Worm (Caenorhabditis elegans) whole organism, L1 larva: Measurements from ENCODE around the gene dss-1.

Source experiments
- C04F5.9 ChIP-seq: sonication (generic microtip); optimal IDR thresholded peaks from 2 replicates; lab custom pipeline; 2016; ENCODE audit warnings: missing genetic modification characterization, missing compliant biosample characterization
- ama-1 ChIP-seq: fragments of 150-350 bp; optimal IDR thresholded peaks from 2 replicates; lab custom pipeline; 2014
- ceh-82 ChIP-seq, 3 experiments: fragments of 150-350 bp in 1 of 3; sonication (generic microtip) in 2 of 3; optimal IDR thresholded peaks; 2 replicates each; lab custom pipeline; 2014 to 2017; ENCODE audit warnings: missing biosample characterization in 3 of 3, missing genetic modification characterization in 3 of 3
- ceh-88 ChIP-seq: fragments of 200-800 bp; sonication (Bioruptor generic); IDR thresholded peaks from 2 replicates; pipeline ENCODE4 v1.3.6; 2022; ENCODE audit warnings: missing genetic modification characterization, missing compliant biosample characterization
- lin-13 ChIP-seq: fragments of 150-350 bp; optimal IDR thresholded peaks from 2 replicates; lab custom pipeline; 2014; ENCODE audit warnings: missing biosample characterization, missing genetic modification reagents, missing genetic modification characterization
- snpc-4 ChIP-seq: fragments of 150-350 bp; optimal IDR thresholded peaks from 2 replicates; lab custom pipeline; 2014; ENCODE audit warnings: missing biosample characterization, missing genetic modification characterization
- sox-4 ChIP-seq: sonication (generic microtip); optimal IDR thresholded peaks from 2 replicates; lab custom pipeline; 2016; ENCODE audit warnings: missing genetic modification characterization, missing compliant biosample characterization
- ztf-11 ChIP-seq, 2 experiments: sonication (generic microtip); optimal IDR thresholded peaks; 2 replicates each; lab custom pipeline; 2016 to 2017; ENCODE audit warnings: missing genetic modification characterization in 2 of 2, missing biosample characterization in 1 of 2, missing compliant biosample characterization in 1 of 2

- TF ChIP-seq ceh-82 (tag; optimal IDR thresholded peaks at IDR 0.05; lab: Kevin White, UChicago): no peak
- no peak for TF ChIP-seq C04F5.9 (tag; lab: Kevin White, UChicago)
- TF ChIP-seq sox-4 (tag; lab: Kevin White, UChicago): no peak
- no peak for TF ChIP-seq ceh-88 (GFP tag; lab: Robert Waterston, UW)
- no peak for TF ChIP-seq snpc-4
- TF ChIP-seq lin-13 (GFP tag; lab: Kevin White, UChicago): no peak
- TF ChIP-seq ztf-11 (tag; optimal IDR thresholded peaks at IDR 0.05; lab: Kevin White, UChicago): no peak
- TF ChIP-seq ama-1 (lab: Kevin White, UChicago): no peak
Observed at ce11 chrIII:1193326-1193862, 2.7 kb downstream of the dss-1 start, which contains the start of gene Y119D3B.14.
